Worm (Caenorhabditis elegans): ENCODE results near the gene W01C8.5.

DNA sequence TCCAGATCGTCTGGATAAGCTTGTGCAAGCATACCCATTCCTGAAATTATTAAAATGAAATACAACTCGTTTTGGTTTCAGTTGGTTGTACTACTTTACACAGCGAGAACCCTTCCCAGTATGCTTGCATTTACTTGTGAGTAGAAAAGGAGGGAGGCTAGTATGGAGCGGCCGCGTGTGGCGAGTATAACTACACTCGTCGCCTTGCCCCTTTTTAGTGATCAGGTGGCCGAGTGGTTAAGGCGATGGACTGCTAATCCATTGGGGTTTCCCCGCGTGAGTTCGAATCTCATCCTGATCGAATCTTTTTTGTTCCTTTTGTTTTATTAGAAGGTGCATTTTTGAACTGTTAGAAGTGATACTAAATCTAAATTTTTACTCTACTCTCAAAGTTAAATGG, 10.7 kb upstream of the W01C8.5 start:
- TF ChIP-seq unc-62 (GFP tag; optimal IDR thresholded peaks at IDR 0.05) (peak; percentile 22), lsy-2 (tag; optimal IDR thresholded peaks at IDR 0.05) (no peak), bed-3 (GFP tag; optimal IDR thresholded peaks at IDR 0.05) (peak; percentile 83), unc-39 (tag; optimal IDR thresholded peaks at IDR 0.05) (no peak), mep-1 (tag; optimal IDR thresholded peaks at IDR 0.05) (peak; percentile 39), ces-1 (GFP tag; optimal IDR thresholded peaks at IDR 0.05) (peak; percentile 26), nhr-237 (tag; optimal IDR thresholded peaks at IDR 0.05) (no peak), sptf-1 (tag; optimal IDR thresholded peaks at IDR 0.05) (peak; percentile 96), mab-5 (tag; optimal IDR thresholded peaks at IDR 0.05) (no peak), lin-13 (tag; optimal IDR thresholded peaks at IDR 0.05) (peak; percentile 30), nhr-28 (tag; optimal IDR thresholded peaks at IDR 0.05) (peak; percentile 73), elt-3 (tag; optimal IDR thresholded peaks at IDR 0.05) (no peak)

Measured in whole organism, mixed stage, embryonic.